Worm (Caenorhabditis elegans): ENCODE measurements around the gene F20G2.1.
A peak's percentile ranks its signal among the peaks of the same experiment; 100 is the strongest.

F20G2.1 gene

DNA sequence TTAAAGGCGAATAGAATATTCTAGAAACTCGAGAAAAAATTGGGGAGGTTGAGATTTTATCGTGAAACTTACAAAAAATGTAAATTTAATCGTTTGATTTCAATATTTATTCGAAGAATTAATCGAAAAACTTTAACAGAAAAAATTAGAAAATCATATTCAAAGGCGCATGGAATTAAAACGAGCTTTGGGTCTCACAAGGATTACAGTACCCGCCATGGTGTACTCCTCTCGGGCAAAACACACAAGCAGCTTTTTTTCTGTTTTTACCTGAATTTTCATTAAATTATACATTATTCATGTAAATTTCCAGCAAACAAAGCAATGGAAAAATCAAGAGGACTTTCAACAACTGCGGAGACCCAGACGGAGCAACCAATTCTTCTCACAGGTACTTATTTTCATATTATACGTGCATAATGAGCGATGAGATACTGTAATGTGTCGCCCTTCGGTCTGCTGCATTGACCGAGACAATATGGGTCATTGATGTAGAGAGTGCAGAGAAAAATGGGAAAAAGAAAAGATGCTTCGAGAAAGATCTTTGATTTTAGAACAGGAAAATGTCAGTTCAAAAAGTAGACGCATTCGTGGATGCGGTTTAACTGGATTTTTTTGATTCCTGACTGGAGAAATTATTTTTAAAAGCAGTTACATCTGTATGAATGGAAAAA lies 34.0 kb upstream of the F20G2.1 start, which contains the start of the genes F53C11.4 and F53C11.5 (continued):
- TF ChIP-seq madf-8 (GFP tag; conservative IDR thresholded peaks at IDR 0.05) = peak; percentile 59
- no peak for TF ChIP-seq let-526 (GFP tag; IDR thresholded peaks at IDR 0.05)
- no peak for TF ChIP-seq nhr-120 (GFP tag; IDR thresholded peaks at IDR 0.05)

- no peak for TF ChIP-seq nhr-179 (tag; optimal IDR thresholded peaks at IDR 0.05)
- no peak for TF ChIP-seq snpc-1.1 (tag; optimal IDR thresholded peaks at IDR 0.05; ENCODE audit: insufficient read depth)
- no peak for TF ChIP-seq tlf-1 (GFP tag; optimal IDR thresholded peaks at IDR 0.05)
- TF ChIP-seq hsf-1 (GFP tag; IDR thresholded peaks at IDR 0.05) = no peak
- no peak for TF ChIP-seq ztf-6 (GFP tag; IDR thresholded peaks at IDR 0.05)
- TF ChIP-seq repo-1 (tag; optimal IDR thresholded peaks at IDR 0.05) = no peak
- TF ChIP-seq mel-28 (tag; optimal IDR thresholded peaks at IDR 0.05; ENCODE audit: borderline replicate concordance) = no peak
- no peak for TF ChIP-seq Y67H2A.10 (GFP tag; conservative IDR thresholded peaks at IDR 0.05)
- TF ChIP-seq ceh-58 (GFP tag; IDR thresholded peaks at IDR 0.05) = no peak
- no peak for TF ChIP-seq F57C9.4 (tag; optimal IDR thresholded peaks at IDR 0.05)
- no peak for TF ChIP-seq hlh-26 (GFP tag; conservative IDR thresholded peaks at IDR 0.05)
- no peak for TF ChIP-seq ztf-28 (GFP tag; IDR thresholded peaks at IDR 0.05)
- no peak for TF ChIP-seq K11D2.4 (GFP tag; IDR thresholded peaks at IDR 0.05)
- TF ChIP-seq nfya-2 (GFP tag; IDR thresholded peaks at IDR 0.05) = no peak
- TF ChIP-seq lsy-27 (tag; optimal IDR thresholded peaks at IDR 0.05; ENCODE audit: borderline replicate concordance, insufficient read depth) = no peak
Observed at ce11 chrV:13785767-13786166, 32.4 kb upstream of the F20G2.1 start.

ce11 chrV:13782190-13782589 lies 28.8 kb upstream of the F20G2.1 start, which contains the start of gene decr-1.1:
Gene decr-1.1, plus strand, starts transcription at chrV:13782399.
- TF ChIP-seq ZK185.1 (tag; optimal IDR thresholded peaks at IDR 0.05; ENCODE audit: poor library complexity, severe bottlenecking) = peak; percentile 25
- TF ChIP-seq dox-1 (GFP tag; IDR thresholded peaks at IDR 0.05) = 0 out of 2 replicates have a peak, but pooled peaks have one; percentile 18
- no peak for TF ChIP-seq egl-18 (GFP tag; IDR thresholded peaks at IDR 0.05)
- no peak for TF ChIP-seq snpc-1.3 (tag; optimal IDR thresholded peaks at IDR 0.05; ENCODE audit: insufficient read depth)
- peak; percentile 30 for TF ChIP-seq nhr-80 (tag; optimal IDR thresholded peaks at IDR 0.05)

DNA sequence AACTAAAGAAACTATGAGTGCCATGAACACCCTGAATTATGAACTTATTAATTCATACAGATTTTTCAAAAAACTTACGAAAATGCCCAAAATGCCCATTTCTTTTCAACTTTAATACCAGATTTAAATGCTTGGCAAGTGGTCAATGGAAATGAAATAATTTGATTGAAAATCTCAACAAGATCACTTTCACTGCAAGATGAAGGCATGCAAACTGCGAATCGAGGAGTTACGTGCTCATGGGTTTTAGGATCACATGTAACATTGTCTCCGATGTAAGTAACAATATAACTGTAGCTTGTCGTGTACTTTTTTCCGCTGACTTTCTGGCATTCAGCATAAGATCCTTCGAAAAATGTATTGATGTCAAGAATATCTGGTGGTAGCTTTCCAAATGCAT lies 27.5 kb upstream of the F20G2.1 start:
- TF ChIP-seq hlh-12 (tag; optimal IDR thresholded peaks at IDR 0.05) = no peak
- no peak for TF ChIP-seq ama-1 (optimal IDR thresholded peaks at IDR 0.05)
- no peak for TF ChIP-seq ama-1 (GFP tag; optimal IDR thresholded peaks at IDR 0.05)
- TF ChIP-seq aptf-3 (GFP tag; IDR thresholded peaks at IDR 0.05) = no peak
- TF ChIP-seq F37B4.10 (GFP tag; IDR thresholded peaks at IDR 0.05) = no peak
- TF ChIP-seq F22D6.2 (tag; optimal IDR thresholded peaks at IDR 0.05) = no peak
- no peak for TF ChIP-seq ets-4 (GFP tag; optimal IDR thresholded peaks at IDR 0.05)
- TF ChIP-seq Y79H2A.3 (GFP tag; conservative IDR thresholded peaks at IDR 0.05) = no peak
- no peak for TF ChIP-seq sea-2 (GFP tag; IDR thresholded peaks at IDR 0.05)
- no peak for TF ChIP-seq nfya-2 (GFP tag; IDR thresholded peaks at IDR 0.05)
- TF ChIP-seq unc-62 (GFP tag; optimal IDR thresholded peaks at IDR 0.05) = no peak
- TF ChIP-seq athp-1 (tag; optimal IDR thresholded peaks at IDR 0.05) = no peak
- no peak for TF ChIP-seq Y56A3A.18 (GFP tag; IDR thresholded peaks at IDR 0.05)
- no peak for TF ChIP-seq akir-1 (GFP tag; optimal IDR thresholded peaks at IDR 0.05)
- TF ChIP-seq egl-18 (GFP tag; IDR thresholded peaks at IDR 0.05) = no peak
- no peak for TF ChIP-seq ccch-3 (GFP tag; optimal IDR thresholded peaks at IDR 0.05)
- TF ChIP-seq snpc-1.3 (tag; optimal IDR thresholded peaks at IDR 0.05; ENCODE audit: insufficient read depth) = no peak
- TF ChIP-seq madf-6 (GFP tag; IDR thresholded peaks at IDR 0.05) = no peak
- no peak for TF ChIP-seq F52B5.7 (tag; optimal IDR thresholded peaks at IDR 0.05)
- TF ChIP-seq Y53F4B.3 (GFP tag; IDR thresholded peaks at IDR 0.05) = no peak
- TF ChIP-seq tlf-1 (GFP tag; optimal IDR thresholded peaks at IDR 0.05) = no peak

Data from whole organism, young adult.